Fruit fly (Drosophila melanogaster): Measurements from ENCODE around the gene Pih1D1.

Pih1D1 gene

DNA sequence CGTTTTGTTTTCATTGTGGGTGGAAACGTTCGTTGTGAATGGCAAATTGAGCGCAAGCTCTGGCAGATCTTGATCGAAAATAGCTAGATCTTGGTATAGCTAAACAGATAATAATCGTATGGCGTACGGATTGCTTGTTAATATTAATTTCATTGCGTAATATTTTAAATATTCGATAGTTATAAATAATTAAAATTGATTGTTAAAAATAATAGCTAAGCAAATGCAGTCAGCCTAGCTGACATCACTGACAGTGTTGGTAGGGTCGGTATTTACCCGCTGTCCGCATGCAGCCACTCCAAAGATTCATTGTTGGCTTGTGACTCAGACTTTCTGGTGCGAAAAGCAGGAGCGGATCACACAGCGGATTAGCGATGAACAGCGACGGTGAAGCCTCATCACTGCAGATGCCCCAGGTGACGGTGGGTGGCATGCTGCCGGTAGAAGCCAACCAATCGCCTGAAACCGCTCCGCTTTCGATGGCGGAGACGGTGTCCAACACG is 17.2 kb downstream of the Pih1D1 start, which contains the start of the genes CG5776 and spict (continued):
- TF ChIP-seq odd (GFP tag; optimal IDR thresholded peaks at IDR 0.05), result peak; percentile 33
- TF ChIP-seq B-H2 (GFP tag; optimal IDR thresholded peaks at IDR 0.05), result peak; percentile 82
- TF ChIP-seq Xrp1 (GFP tag; IDR thresholded peaks at IDR 0.05), result peak; percentile 89
- peak; percentile 82 for TF ChIP-seq phol (tag; optimal IDR thresholded peaks at IDR 0.05)
- no peak for TF ChIP-seq Asciz (GFP tag; optimal IDR thresholded peaks at IDR 0.05)
- peak; percentile 68 for TF ChIP-seq scrt (GFP tag; optimal IDR thresholded peaks at IDR 0.05)
- peak; percentile 64; the same call in 1 of the 3 replicates for TF ChIP-seq Optix (GFP tag; IDR thresholded peaks at IDR 0.05)
- peak; percentile 85 for TF ChIP-seq CG2120 (GFP tag; optimal IDR thresholded peaks at IDR 0.05)
- TF ChIP-seq jigr1 (GFP tag; IDR thresholded peaks at IDR 0.05), result no peak
- TF ChIP-seq cg (GFP tag; optimal IDR thresholded peaks at IDR 0.05), result no peak
- peak; percentile 85 for TF ChIP-seq CG8924 (tag; optimal IDR thresholded peaks at IDR 0.05)
- TF ChIP-seq zfh1 (GFP tag; IDR thresholded peaks at IDR 0.05), result peak; percentile 80
- peak; percentile 34; the same call in 1 of the 2 replicates for TF ChIP-seq amos (GFP tag; IDR thresholded peaks at IDR 0.05; ENCODE audit: partially characterized antibody)
- peak; percentile 53 for TF ChIP-seq CG6254 (GFP tag; optimal IDR thresholded peaks at IDR 0.05)
- peak; percentile 75 for TF ChIP-seq CG2116 (GFP tag; optimal IDR thresholded peaks at IDR 0.05)
- TF ChIP-seq CG8944 (GFP tag; optimal IDR thresholded peaks at IDR 0.05), result peak; percentile 46
- no peak for TF ChIP-seq unc-4 (GFP tag; IDR thresholded peaks at IDR 0.05; ENCODE audit: partially characterized antibody)
- TF ChIP-seq esg (GFP tag; conservative IDR thresholded peaks at IDR 0.05), result peak; percentile 84
- peak; percentile 66 for TF ChIP-seq Nf-YC (tag; optimal IDR thresholded peaks at IDR 0.05)
- peak; percentile 61 for TF ChIP-seq nerfin-1 (tag; optimal IDR thresholded peaks at IDR 0.05)
- no peak for TF ChIP-seq pita (GFP tag; optimal IDR thresholded peaks at IDR 0.05)
- peak; percentile 39 for TF ChIP-seq CG13624 (GFP tag; optimal IDR thresholded peaks at IDR 0.05)
- TF ChIP-seq otp (GFP tag; IDR thresholded peaks at IDR 0.05), result 0 out of 3 replicates have a peak, but pooled peaks have one; percentile 40
- TF ChIP-seq inv (GFP tag; IDR thresholded peaks at IDR 0.05; ENCODE audit: partially characterized antibody), result peak; percentile 39; the same call in 1 of the 2 replicates
- TF ChIP-seq Antp (GFP tag; optimal IDR thresholded peaks at IDR 0.05), result peak; percentile 7
- TF ChIP-seq Ravus (GFP tag; IDR thresholded peaks at IDR 0.05), result peak; percentile 45
- TF ChIP-seq CG1602 (GFP tag; optimal IDR thresholded peaks at IDR 0.05), result peak; percentile 57
- TF ChIP-seq CG12299 (tag; optimal IDR thresholded peaks at IDR 0.05), result peak; percentile 70
- TF ChIP-seq CG10462 (GFP tag; optimal IDR thresholded peaks at IDR 0.05), result no peak
- no peak for TF ChIP-seq CG8290 (GFP tag; optimal IDR thresholded peaks at IDR 0.05)
- peak in 1 of 2 experiments; percentile 82 for TF ChIP-seq CG8290 (tag; optimal IDR thresholded peaks at IDR 0.05)
- peak; percentile 22 for TF ChIP-seq CG12155 (GFP tag; optimal IDR thresholded peaks at IDR 0.05)
- no peak for TF ChIP-seq TFAM (GFP tag; optimal IDR thresholded peaks at IDR 0.05)
- 0 out of 2 replicates have a peak, but pooled peaks have one; percentile 35 for TF ChIP-seq gt (GFP tag; IDR thresholded peaks at IDR 0.05)
- no peak for TF ChIP-seq usp (GFP tag; optimal IDR thresholded peaks at IDR 0.05)
- TF ChIP-seq CG3847 (GFP tag; IDR thresholded peaks at IDR 0.05), result peak; percentile 89
- peak; percentile 81 for TF ChIP-seq sd (tag; optimal IDR thresholded peaks at IDR 0.05)
- peak; percentile 78 for TF ChIP-seq al (GFP tag; IDR thresholded peaks at IDR 0.05)
- no peak for TF ChIP-seq trh (GFP tag; optimal IDR thresholded peaks at IDR 0.05)
- peak; percentile 47 for TF ChIP-seq CG4424 (GFP tag; optimal IDR thresholded peaks at IDR 0.05)
- peak; percentile 21; the same call in 1 of the 2 replicates for TF ChIP-seq CG5953 (GFP tag; IDR thresholded peaks at IDR 0.05)
- peak; percentile 59 for TF ChIP-seq Blimp-1 (GFP tag; optimal IDR thresholded peaks at IDR 0.05)
- no peak for TF ChIP-seq CG8478 (optimal IDR thresholded peaks at IDR 0.05)
- TF ChIP-seq CG11560 (tag; IDR thresholded peaks at IDR 0.05), result peak; percentile 76; the same call in 2 of the 3 replicates
- no peak for TF ChIP-seq CG12236 (GFP tag; optimal IDR thresholded peaks at IDR 0.05)
- no peak for TF ChIP-seq Bdp1 (GFP tag; optimal IDR thresholded peaks at IDR 0.05)
- peak; percentile 89 for TF ChIP-seq Ptx1 (GFP tag; IDR thresholded peaks at IDR 0.05)
- peak; percentile 70 for TF ChIP-seq CG3281 (GFP tag; optimal IDR thresholded peaks at IDR 0.05)
- TF ChIP-seq H2.0 (GFP tag; IDR thresholded peaks at IDR 0.05), result peak; percentile 77
- TF ChIP-seq CG30431 (GFP tag; optimal IDR thresholded peaks at IDR 0.05), result peak; percentile 67
- TF ChIP-seq HmgD (GFP tag; optimal IDR thresholded peaks at IDR 0.05), result no peak
- peak; percentile 85 for TF ChIP-seq vvl (GFP tag; IDR thresholded peaks at IDR 0.05)

Data from whole organism, embryonic.